Worm (Caenorhabditis elegans) whole organism, L4 larva: ENCODE data around the gene T05A8.1.

ENCODE experiments used
- F26F4.8 ChIP-seq: fragments of 200-800 bp; sonication (Bioruptor generic); conservative IDR thresholded peaks from 2 replicates; pipeline ENCODE4 v1.3.6; 2022; ENCODE audit warnings: missing genetic modification characterization, missing compliant biosample characterization
- F44E2.7 ChIP-seq: fragments of 200-800 bp; sonication (Bioruptor generic); IDR thresholded peaks from 2 replicates; pipeline ENCODE4 v2.1.2; 2022; ENCODE audit warnings: missing genetic modification characterization, missing compliant biosample characterization
- F49E8.2 ChIP-seq: sonication (generic microtip); optimal IDR thresholded peaks from 2 replicates; lab custom pipeline; 2016; ENCODE audit warnings: missing compliant biosample characterization, mild to moderate bottlenecking, missing genetic modification characterization, borderline replicate concordance
- T20F7.1 ChIP-seq: fragments of 200-800 bp; sonication (Bioruptor generic); optimal IDR thresholded peaks from 2 replicates; lab custom pipeline; 2018; ENCODE audit warnings: mild to moderate bottlenecking, missing genetic modification characterization, missing compliant biosample characterization
- T26A8.4 ChIP-seq: fragments of 200-800 bp; sonication (Bioruptor generic); IDR thresholded peaks from 2 replicates; pipeline ENCODE4 v1.3.6; 2022; ENCODE audit warnings: missing genetic modification characterization, missing compliant biosample characterization
- Y105C5A.15 ChIP-seq: fragments of 200-800 bp; sonication (Bioruptor generic); IDR thresholded peaks from 2 replicates; pipeline ENCODE4 v1.3.6; 2022; ENCODE audit warnings: missing genetic modification characterization, missing compliant biosample characterization
- Y5F2A.4 ChIP-seq: fragments of 200-800 bp; sonication (Bioruptor generic); optimal IDR thresholded peaks from 2 replicates; lab custom pipeline; 2018; ENCODE audit warnings: mild to moderate bottlenecking, missing genetic modification characterization, missing compliant biosample characterization
- Y75B8A.6 ChIP-seq: fragments of 200-800 bp; sonication (Bioruptor generic); IDR thresholded peaks from 2 replicates; pipeline ENCODE4 v1.3.6; 2022; ENCODE audit warnings: missing genetic modification reagents, missing genetic modification characterization, missing compliant biosample characterization
- aha-1 ChIP-seq: fragments of 150-350 bp; peaks from one replicate; lab custom pipeline; 2014; ENCODE audit warnings: missing biosample characterization, missing genetic modification characterization
- ceh-20 ChIP-seq: fragments of 200-800 bp; sonication (Bioruptor generic); IDR thresholded peaks from 2 replicates; pipeline ENCODE4 v1.3.6; 2022; ENCODE audit warnings: missing genetic modification reagents, missing genetic modification characterization, missing compliant biosample characterization
- ceh-44 ChIP-seq: fragments of 200-800 bp; sonication (Bioruptor generic); IDR thresholded peaks from 2 replicates; pipeline ENCODE4 v1.3.6; 2022; ENCODE audit warnings: missing genetic modification reagents, missing genetic modification characterization, missing compliant biosample characterization
- ces-1 ChIP-seq: fragments of 150-350 bp; sonication (generic microtip); optimal IDR thresholded peaks from 4 replicates; lab custom pipeline; 2014; ENCODE audit warnings: missing biosample characterization, missing genetic modification reagents, missing genetic modification characterization
- cey-2 ChIP-seq: sonication (generic microtip); optimal IDR thresholded peaks from 3 replicates; lab custom pipeline; 2017; ENCODE audit warnings: missing genetic modification characterization, mild to moderate bottlenecking, missing compliant biosample characterization, antibody characterized with exemption, borderline replicate concordance; ENCODE audit not compliant: insufficient read depth
- daf-16 ChIP-seq, 3 experiments: sonication (generic microtip); optimal IDR thresholded peaks; 2 replicates each; lab custom pipeline; 2016 to 2017; ENCODE audit warnings: missing genetic modification characterization in 3 of 3, missing genetic modification reagents in 3 of 3, mild to moderate bottlenecking in 2 of 3, missing compliant biosample characterization in 2 of 3, missing biosample characterization in 1 of 3, moderate library complexity in 1 of 3
- dmd-6 ChIP-seq: fragments of 200-800 bp; sonication (Bioruptor generic); IDR thresholded peaks from 2 replicates; pipeline ENCODE4 v1.3.6; 2022; ENCODE audit warnings: missing genetic modification reagents, missing genetic modification characterization, missing compliant biosample characterization
- dmd-9 ChIP-seq: fragments of 200-800 bp; sonication (Bioruptor generic); IDR thresholded peaks from 2 replicates; pipeline ENCODE4 v1.3.6; 2022; ENCODE audit warnings: missing genetic modification reagents, missing genetic modification characterization, missing compliant biosample characterization
- duxl-1 ChIP-seq: sonication (generic microtip); optimal IDR thresholded peaks from 2 replicates; lab custom pipeline; 2016; ENCODE audit warnings: mild to moderate bottlenecking, missing genetic modification characterization, moderate library complexity, missing compliant biosample characterization; ENCODE audit not compliant: poor library complexity
- egl-27 ChIP-seq: sonication (generic microtip); optimal IDR thresholded peaks from 3 replicates; lab custom pipeline; 2017; ENCODE audit warnings: missing biosample characterization, missing genetic modification reagents, missing genetic modification characterization
- egl-43 ChIP-seq: fragments of 200-800 bp; sonication (Bioruptor generic); IDR thresholded peaks from 2 replicates; pipeline ENCODE4 v1.3.6; 2022; ENCODE audit warnings: missing genetic modification reagents, missing genetic modification characterization, missing compliant biosample characterization
- hmg-1.1 ChIP-seq: fragments of 200-800 bp; sonication (Bioruptor generic); IDR thresholded peaks from 2 replicates; pipeline ENCODE4 v1.3.6; 2022; ENCODE audit warnings: missing genetic modification reagents, missing genetic modification characterization, missing compliant biosample characterization
- lim-7 ChIP-seq: fragments of 200-800 bp; sonication (Bioruptor generic); IDR thresholded peaks from 2 replicates; pipeline ENCODE4 v1.3.6; 2022; ENCODE audit warnings: missing genetic modification characterization, missing compliant biosample characterization
- lin-1 ChIP-seq: fragments of 200-800 bp; sonication (Bioruptor generic); IDR thresholded peaks from 2 replicates; pipeline ENCODE4 v1.3.6; 2022; ENCODE audit warnings: missing genetic modification reagents, missing genetic modification characterization, missing compliant biosample characterization
- lin-13 ChIP-seq: fragments of 150-350 bp; optimal IDR thresholded peaks from 2 replicates; lab custom pipeline; 2014; ENCODE audit warnings: missing biosample characterization, missing genetic modification reagents, missing genetic modification characterization
- lin-15B ChIP-seq: fragments of 150-350 bp; sonication (generic microtip); optimal IDR thresholded peaks from 3 replicates; lab custom pipeline; 2014; ENCODE audit warnings: missing biosample characterization, missing genetic modification characterization
- lin-39 ChIP-seq: fragments of 150-350 bp; optimal IDR thresholded peaks from 2 replicates; lab custom pipeline; 2014; ENCODE audit warnings: missing biosample characterization, missing genetic modification reagents, missing genetic modification characterization
- lir-3 ChIP-seq: sonication (generic microtip); optimal IDR thresholded peaks from 2 replicates; lab custom pipeline; 2016; ENCODE audit warnings: mild to moderate bottlenecking, missing genetic modification characterization, missing compliant biosample characterization
- mdt-29 ChIP-seq: fragments of 200-800 bp; sonication (Bioruptor generic); IDR thresholded peaks from 2 replicates; pipeline ENCODE4 v1.3.6; 2022; ENCODE audit warnings: missing genetic modification reagents, missing genetic modification characterization, missing compliant biosample characterization
- mxl-3 ChIP-seq: fragments of 200-800 bp; sonication (Bioruptor generic); optimal IDR thresholded peaks from 2 replicates; lab custom pipeline; 2018; ENCODE audit warnings: mild to moderate bottlenecking, missing genetic modification characterization, missing compliant biosample characterization
- nhr-111 ChIP-seq: fragments of 200-800 bp; sonication (Bioruptor generic); optimal IDR thresholded peaks from 2 replicates; lab custom pipeline; 2018; ENCODE audit warnings: mild to moderate bottlenecking, missing genetic modification characterization, missing compliant biosample characterization
- nhr-237 ChIP-seq: sonication (generic microtip); optimal IDR thresholded peaks from 2 replicates; lab custom pipeline; 2017; ENCODE audit warnings: missing biosample characterization, missing genetic modification characterization
- nhr-25 ChIP-seq: sonication (generic microtip); optimal IDR thresholded peaks from 2 replicates; lab custom pipeline; 2017; ENCODE audit warnings: missing genetic modification characterization, mild to moderate bottlenecking, missing compliant biosample characterization, antibody characterized with exemption, moderate library complexity, borderline replicate concordance; ENCODE audit not compliant: insufficient read depth
- nhr-28 ChIP-seq: fragments of 150-350 bp; optimal IDR thresholded peaks from 2 replicates; lab custom pipeline; 2014; ENCODE audit warnings: missing biosample characterization, missing genetic modification characterization
- pha-4 ChIP-seq, 2 experiments: fragments of 150-350 bp in 1 of 2; fragments of 200-800 bp in 1 of 2; sonication (Bioruptor generic) in 1 of 2; IDR thresholded peaks in 1 of 2; optimal IDR thresholded peaks in 1 of 2; 2 replicates each; pipeline versions ENCODE4 v1.3.6 to Lab custom; 2014 to 2022; ENCODE audit warnings: missing genetic modification characterization in 2 of 2, missing genetic modification reagents in 2 of 2, missing biosample characterization in 1 of 2, missing compliant biosample characterization in 1 of 2
- saeg-2 ChIP-seq: fragments of 200-800 bp; sonication (Bioruptor generic); IDR thresholded peaks from 2 replicates; pipeline ENCODE4 v1.3.6; 2022; ENCODE audit warnings: missing genetic modification reagents, missing genetic modification characterization, missing compliant biosample characterization
- set-16 ChIP-seq: fragments of 200-800 bp; sonication (Bioruptor generic); IDR thresholded peaks from 2 replicates; pipeline ENCODE4 v1.3.6; 2022; ENCODE audit warnings: missing genetic modification reagents, missing genetic modification characterization, missing compliant biosample characterization
- snpc-1.2 ChIP-seq: fragments of 200-800 bp; sonication (Bioruptor generic); IDR thresholded peaks from 2 replicates; pipeline ENCODE4 v1.3.6; 2022; ENCODE audit warnings: missing genetic modification reagents, missing genetic modification characterization, missing compliant biosample characterization
- spr-1 ChIP-seq: sonication (generic microtip); optimal IDR thresholded peaks from 2 replicates; lab custom pipeline; 2016; ENCODE audit warnings: mild to moderate bottlenecking, missing genetic modification characterization, missing compliant biosample characterization
- zag-1 ChIP-seq: fragments of 150-350 bp; optimal IDR thresholded peaks from 2 replicates; lab custom pipeline; 2014; ENCODE audit warnings: missing biosample characterization, missing genetic modification characterization
- ztf-11 ChIP-seq: fragments of 150-350 bp; optimal IDR thresholded peaks from 2 replicates; lab custom pipeline; 2014; ENCODE audit warnings: missing biosample characterization, missing genetic modification characterization

The T05A8.1 gene

ce11 chrII:2735644-2736043 is 25.8 kb upstream of the T05A8.1 start (continued):
- TF ChIP-seq lir-3 (tag; lab: Kevin White, UChicago), result no peak
- TF ChIP-seq T20F7.1 (GFP tag; lab: Kevin White, UChicago), result no peak
- peak; percentile 6 for TF ChIP-seq spr-1 (tag; lab: Kevin White, UChicago)
- TF ChIP-seq nhr-25 (tag; lab: Kevin White, UChicago), result no peak
- TF ChIP-seq dmd-6 (GFP tag; lab: Robert Waterston, UW), result peak; percentile 29; the same call in 1 of the 2 replicates
- peak; percentile 79 for TF ChIP-seq set-16 (GFP tag; lab: Robert Waterston, UW)
- no peak for TF ChIP-seq F49E8.2
- TF ChIP-seq F44E2.7, result 0 out of 2 replicates have a peak, but pooled peaks have one; percentile 71
- TF ChIP-seq Y105C5A.15 (GFP tag; lab: Robert Waterston, UW), result 0 out of 2 replicates have a peak, but pooled peaks have one; percentile 61
- no peak for TF ChIP-seq lin-39
- no peak for TF ChIP-seq saeg-2 (GFP tag; lab: Robert Waterston, UW)
- no peak for TF ChIP-seq T26A8.4 (GFP tag; lab: Robert Waterston, UW)
- peak; percentile 80 for TF ChIP-seq aha-1 (tag; lab: Kevin White, UChicago)
- TF ChIP-seq snpc-1.2 (GFP tag; lab: Robert Waterston, UW), result peak; percentile 65
- no peak for TF ChIP-seq lin-15B (tag; lab: Kevin White, UChicago)
- no peak for TF ChIP-seq Y75B8A.6 (GFP tag; lab: Robert Waterston, UW)
- no peak for TF ChIP-seq egl-27 (tag; lab: Kevin White, UChicago)
- TF ChIP-seq ceh-20, result peak; percentile 11; the same call in 1 of the 2 replicates
- TF ChIP-seq egl-43, result peak; percentile 82
- TF ChIP-seq dmd-9 (GFP tag; lab: Robert Waterston, UW), result peak; percentile 44; the same call in 1 of the 2 replicates
- no peak for TF ChIP-seq daf-16 (GFP tag; optimal IDR thresholded peaks at IDR 0.05; lab: Kevin White, UChicago)
- TF ChIP-seq daf-16 (tag; optimal IDR thresholded peaks at IDR 0.05; lab: Kevin White, UChicago), result peak; percentile 13
- TF ChIP-seq mdt-29 (GFP tag; lab: Robert Waterston, UW), result peak; percentile 52; the same call in 1 of the 2 replicates
- peak; percentile 67; the same call in 1 of the 2 replicates for TF ChIP-seq lim-7
- TF ChIP-seq lin-13 (GFP tag; lab: Kevin White, UChicago), result peak; percentile 46

ce11 chrII:2735192-2735591 is 25.4 kb upstream of the T05A8.1 start, which contains the start of gene wdr-31:
Gene wdr-31, minus strand, starts transcription at chrII:2735292.
- TF ChIP-seq duxl-1 (tag; lab: Kevin White, UChicago), result no peak
- no peak for TF ChIP-seq Y5F2A.4 (GFP tag; lab: Kevin White, UChicago)
- TF ChIP-seq nhr-111, result no peak
- TF ChIP-seq lin-15B (tag; lab: Kevin White, UChicago), result no peak
- TF ChIP-seq mxl-3 (GFP tag; lab: Kevin White, UChicago), result no peak
- no peak for TF ChIP-seq ztf-11
- TF ChIP-seq lin-1, result no peak
- TF ChIP-seq cey-2, result no peak
- TF ChIP-seq ceh-44 (GFP tag; lab: Robert Waterston, UW), result no peak
- TF ChIP-seq egl-27 (tag; lab: Kevin White, UChicago), result no peak
- TF ChIP-seq ces-1 (GFP tag; lab: Kevin White, UChicago), result no peak
- TF ChIP-seq nhr-28 (tag; lab: Kevin White, UChicago), result no peak
- no peak for TF ChIP-seq F26F4.8 (GFP tag; lab: Robert Waterston, UW)
- TF ChIP-seq hmg-1.1 (GFP tag; lab: Robert Waterston, UW), result no peak
- TF ChIP-seq pha-4 (GFP tag; IDR thresholded peaks at IDR 0.05; lab: Robert Waterston, UW), result no peak
- no peak for TF ChIP-seq pha-4 (tag; optimal IDR thresholded peaks at IDR 0.05; lab: Kevin White, UChicago)
- TF ChIP-seq T20F7.1 (GFP tag; lab: Kevin White, UChicago), result no peak
- TF ChIP-seq lin-39, result no peak
- TF ChIP-seq nhr-237 (tag; lab: Kevin White, UChicago), result no peak
- no peak for TF ChIP-seq zag-1 (tag; lab: Kevin White, UChicago)
- TF ChIP-seq, all 104 proteins: peak for 0
